Worm (Caenorhabditis elegans): Measurements from ENCODE around the gene srh-257.

DNA sequence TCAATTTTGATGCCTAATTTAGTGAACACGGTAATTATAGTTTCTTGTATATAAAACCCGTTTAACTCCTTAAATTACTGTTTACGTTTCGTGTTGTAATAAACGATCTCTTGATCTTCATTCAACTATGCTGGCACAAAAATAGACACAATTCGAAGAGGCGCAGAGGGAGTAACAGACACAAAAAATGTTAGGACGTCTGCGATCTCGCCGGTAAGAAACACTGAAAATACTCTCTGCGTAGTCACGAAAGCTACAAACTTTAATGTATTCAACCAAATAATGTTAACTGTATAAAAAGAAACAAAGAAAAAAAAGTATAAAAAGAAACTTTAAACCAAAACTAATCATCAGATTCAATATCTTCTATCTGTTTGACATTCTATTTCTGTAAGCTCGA, 26.2 kb upstream of the srh-257 start, which contains the start of gene dhs-23:
- no peak for TF ChIP-seq pes-1 (GFP tag; IDR thresholded peaks at IDR 0.05)
- no peak for TF ChIP-seq ceh-13 (GFP tag; optimal IDR thresholded peaks at IDR 0.05)
- no peak for TF ChIP-seq flt-1 (GFP tag; IDR thresholded peaks at IDR 0.05)
- no peak for TF ChIP-seq ama-1 (optimal IDR thresholded peaks at IDR 0.05)
- TF ChIP-seq aly-1 (tag; optimal IDR thresholded peaks at IDR 0.05), result no peak
- TF ChIP-seq sea-1 (GFP tag; conservative IDR thresholded peaks at IDR 0.05), result no peak
- no peak for TF ChIP-seq tra-4 (tag; optimal IDR thresholded peaks at IDR 0.05)
- TF ChIP-seq ets-7 (tag; optimal IDR thresholded peaks at IDR 0.05), result no peak

Data from whole organism, early embryonic.